Worm (Caenorhabditis elegans): Measurements from ENCODE around the gene ZK673.5.

DNA sequence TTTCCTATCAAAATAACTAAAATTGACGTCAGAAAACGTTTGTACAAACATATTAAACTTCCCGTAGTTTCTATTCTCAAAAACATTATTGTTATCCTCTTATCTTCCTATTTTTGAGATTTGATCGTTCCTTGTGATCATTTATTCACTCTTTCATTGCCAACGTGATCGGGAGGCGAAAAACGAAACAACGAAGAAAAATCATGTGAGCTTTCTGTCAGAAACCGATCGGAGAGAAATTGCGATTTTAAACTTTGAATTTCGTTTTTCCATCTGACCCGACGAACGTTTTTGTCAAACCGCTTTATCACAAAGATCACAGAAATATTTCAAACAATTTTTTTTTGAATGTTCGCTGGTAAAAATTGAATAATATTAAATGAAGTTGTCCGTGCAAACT, 15.0 kb upstream of the ZK673.5 start:
- no peak for TF ChIP-seq zag-1 (tag; optimal IDR thresholded peaks at IDR 0.05)
- no peak for TF ChIP-seq daf-12 (tag; optimal IDR thresholded peaks at IDR 0.05)
- no peak for TF ChIP-seq lin-39 (tag; optimal IDR thresholded peaks at IDR 0.05)
- TF ChIP-seq ZK546.5 (tag; optimal IDR thresholded peaks at IDR 0.05): no peak
- TF ChIP-seq ceh-82 (tag; optimal IDR thresholded peaks at IDR 0.05): no peak
- TF ChIP-seq hmg-11 (tag; optimal IDR thresholded peaks at IDR 0.05): no peak
- no peak for TF ChIP-seq unc-39 (tag; optimal IDR thresholded peaks at IDR 0.05)
- no peak for TF ChIP-seq ama-1 (optimal IDR thresholded peaks at IDR 0.05)
- no peak for TF ChIP-seq ztf-11 (tag; optimal IDR thresholded peaks at IDR 0.05)
- no peak for TF ChIP-seq aly-2 (tag; optimal IDR thresholded peaks at IDR 0.05)
- peak; percentile 43 for TF ChIP-seq jun-1 (tag; optimal IDR thresholded peaks at IDR 0.05)
- no peak for TF ChIP-seq unc-62 (GFP tag; optimal IDR thresholded peaks at IDR 0.05)

All from whole organism, L3 larva.